Worm (Caenorhabditis elegans): Measurements from ENCODE around the gene gyg-1.

ce11 chrX:3547097-3547496, 9.7 kb downstream of the gyg-1 start:
- no peak for TF ChIP-seq him-1 (tag; optimal IDR thresholded peaks at IDR 0.05)
- no peak for TF ChIP-seq dao-5 (tag; optimal IDR thresholded peaks at IDR 0.05)
- TF ChIP-seq W03F9.2 (tag; optimal IDR thresholded peaks at IDR 0.05), result no peak

Measured in whole organism, L4/young adult.